Worm (Caenorhabditis elegans): ENCODE results near the gene crn-7.

ce11 chrIII:8299078-8299587 lies 30.8 kb downstream of the crn-7 start:
- TF ChIP-seq madf-5 (GFP tag; IDR thresholded peaks at IDR 0.05): no peak
- TF ChIP-seq unc-39 (tag; optimal IDR thresholded peaks at IDR 0.05): no peak
- TF ChIP-seq nhr-102 (tag; optimal IDR thresholded peaks at IDR 0.05): no peak

Measured in whole organism, L4 larva.